Worm (Caenorhabditis elegans) whole organism, dauer: ENCODE results near the gene C09B9.2.
"Not testable (repeated sequence)": the region's sequence is repeated elsewhere in the genome, so short reads cannot be mapped to it uniquely, and the experiment has no call there.

Experiments
- unc-62 ChIP-seq: sonication (generic microtip); optimal IDR thresholded peaks from 2 replicates; lab custom pipeline; 2017; ENCODE audit warnings: missing biosample characterization, missing genetic modification reagents, missing genetic modification characterization

C09B9.2 gene

ce11 chrIV:5028978-5029377 lies at the start of gene C09B9.2, which contains the start of gene best-6:
C09B9.2 (plus strand) TSS chrIV:5029291.
best-6 (minus strand) TSS chrIV:5029078.
- no peak for TF ChIP-seq unc-62 (GFP tag; lab: Kevin White, UChicago)

ce11 chrIV:4981027-4981426 lies 48.1 kb upstream of the C09B9.2 start, which contains the start of gene srz-24:
srz-24 (minus strand) TSS chrIV:4981127.
- TF ChIP-seq unc-62 (GFP tag; lab: Kevin White, UChicago): no peak

ce11 chrIV:4982477-4982876 lies 46.6 kb upstream of the C09B9.2 start, which contains the start of gene E03H12.4:
E03H12.4 (plus strand) TSS chrIV:4982596.
- no peak for TF ChIP-seq unc-62 (GFP tag; lab: Kevin White, UChicago)

ce11 chrIV:4983746-4984145 lies 45.3 kb upstream of the C09B9.2 start, which contains the start of gene clec-176:
clec-176 (plus strand) TSS chrIV:4984046.
- no peak for TF ChIP-seq unc-62 (GFP tag; lab: Kevin White, UChicago)

- TF ChIP-seq unc-62 (GFP tag; lab: Kevin White, UChicago): no peak
Measured at ce11 chrIV:4986246-4986645, 42.8 kb upstream of the C09B9.2 start, which contains the start of gene clec-177. clec-177 (plus strand) TSS chrIV:4986546.

ce11 chrIV:4988531-4988930 lies 40.6 kb upstream of the C09B9.2 start, which contains the start of gene E03H12.7:
E03H12.7 (minus strand) TSS chrIV:4988631.
- no peak for TF ChIP-seq unc-62 (GFP tag; lab: Kevin White, UChicago)

ce11 chrIV:4992089-4992488 lies 37.0 kb upstream of the C09B9.2 start, which contains the start of gene str-162:
str-162 (plus strand) TSS chrIV:4992389.
- TF ChIP-seq unc-62 (GFP tag; lab: Kevin White, UChicago): no peak

- TF ChIP-seq unc-62 (GFP tag; lab: Kevin White, UChicago): no peak
Measured at ce11 chrIV:4993128-4993527, 36.0 kb upstream of the C09B9.2 start.

DNA sequence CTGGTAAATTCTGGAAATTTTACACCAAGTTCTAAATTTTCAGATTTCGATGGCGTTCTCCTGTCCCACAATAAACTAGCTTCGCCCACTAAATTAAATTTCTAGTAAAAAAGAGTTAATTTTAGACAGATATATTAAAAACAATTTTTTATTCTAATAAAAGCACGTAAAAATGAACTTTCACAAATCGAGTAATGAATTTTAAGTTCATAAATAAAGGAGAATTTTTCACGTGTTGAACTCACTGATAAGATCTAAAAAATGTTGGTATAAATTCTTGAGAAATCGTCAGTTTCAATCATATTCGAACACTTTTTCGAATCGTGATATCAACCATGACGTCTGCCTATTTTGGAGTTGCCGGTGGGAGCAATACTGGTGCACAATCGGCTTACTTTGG lies 33.2 kb upstream of the C09B9.2 start, which contains the start of gene ssq-2:
Gene ssq-2 (plus strand): TSS at position 301 of the 400 bp plus-strand sequence.
- no peak for TF ChIP-seq unc-62 (GFP tag; lab: Kevin White, UChicago)

DNA sequence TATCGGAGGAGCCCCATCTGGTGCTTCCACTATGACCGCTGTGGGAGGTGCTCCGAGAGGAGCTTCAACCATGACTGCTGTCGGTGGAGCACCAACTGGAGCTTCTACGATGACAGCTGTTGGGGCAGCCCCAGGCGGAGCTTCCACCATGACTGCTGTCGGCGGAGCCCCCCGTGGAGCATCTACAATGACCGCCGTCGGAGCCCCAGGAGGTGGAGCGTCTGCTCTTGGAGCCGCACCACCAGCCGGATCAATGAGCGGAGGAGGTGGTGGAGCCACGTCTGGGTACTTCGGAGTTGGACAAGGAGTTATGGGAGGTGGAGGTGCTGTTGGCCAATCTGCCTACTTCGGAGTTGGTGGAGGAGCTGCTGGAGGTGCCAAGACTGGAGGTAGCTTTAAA lies 32.1 kb upstream of the C09B9.2 start:
- no peak for TF ChIP-seq unc-62 (GFP tag; lab: Kevin White, UChicago)

DNA sequence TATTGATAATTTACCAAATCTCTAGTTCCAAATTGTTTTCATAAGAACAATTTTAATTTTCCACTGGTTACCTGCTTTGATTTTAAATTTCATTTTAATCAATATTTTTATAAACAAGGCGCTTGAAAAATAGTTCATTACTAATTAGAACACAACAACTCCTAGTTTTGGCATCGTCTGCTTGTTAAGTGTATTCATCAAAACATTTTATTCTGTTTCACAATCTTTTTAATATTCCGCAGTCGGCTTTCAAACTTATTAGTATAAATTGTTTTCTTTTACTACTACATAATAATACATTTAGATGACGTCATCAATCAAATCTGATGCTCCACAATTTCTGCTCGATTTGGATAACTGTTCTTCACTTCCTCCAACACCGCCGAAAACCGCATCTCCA lies 26.6 kb upstream of the C09B9.2 start, which contains the start of gene pes-1:
Gene pes-1 (plus strand): TSS at position 301 of the 400 bp plus-strand sequence.
- TF ChIP-seq unc-62 (GFP tag; lab: Kevin White, UChicago): no peak

- no peak for TF ChIP-seq unc-62 (GFP tag; lab: Kevin White, UChicago)
Measured at ce11 chrIV:5005154-5005553, 23.9 kb upstream of the C09B9.2 start.

ce11 chrIV:5008378-5008777 lies 20.7 kb upstream of the C09B9.2 start, which contains the start of gene srm-2:
srm-2 (plus strand) TSS chrIV:5008678.
- no peak for TF ChIP-seq unc-62 (GFP tag; lab: Kevin White, UChicago)

- no peak for TF ChIP-seq unc-62 (GFP tag; lab: Kevin White, UChicago)
Measured at ce11 chrIV:5012241-5012640, 16.9 kb upstream of the C09B9.2 start, which contains the start of gene srm-1. srm-1 (plus strand) TSS chrIV:5012541.

ce11 chrIV:5016461-5016860 lies 12.6 kb upstream of the C09B9.2 start, which contains the start of gene ssq-4:
ssq-4 (plus strand) TSS chrIV:5016479.
- TF ChIP-seq unc-62 (GFP tag; lab: Kevin White, UChicago): not testable (repeated sequence)

DNA sequence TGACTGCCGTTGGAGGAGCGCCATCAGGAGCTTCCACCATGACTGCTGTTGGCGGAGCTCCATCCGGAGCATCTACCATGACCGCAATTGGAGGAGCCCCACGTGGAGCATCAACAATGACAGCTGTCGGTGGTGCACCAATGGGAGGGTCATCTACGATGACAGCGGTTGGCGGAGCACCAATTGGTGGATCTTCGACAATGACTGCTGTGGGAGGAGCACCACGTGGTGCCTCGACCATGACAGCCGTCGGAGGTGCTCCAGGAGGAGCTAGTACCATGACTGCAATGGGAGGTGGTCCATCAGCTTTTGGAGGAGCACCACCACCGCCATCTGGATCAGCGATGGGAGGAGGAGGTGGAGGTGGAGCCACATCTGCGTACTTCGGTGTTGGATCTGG lies 12.0 kb upstream of the C09B9.2 start, which contains the start of gene T28H11.7:
Gene T28H11.7 (minus strand): TSS at position 101 of the 400 bp plus-strand sequence.
- not testable (repeated sequence) for TF ChIP-seq unc-62 (GFP tag; lab: Kevin White, UChicago)

DNA sequence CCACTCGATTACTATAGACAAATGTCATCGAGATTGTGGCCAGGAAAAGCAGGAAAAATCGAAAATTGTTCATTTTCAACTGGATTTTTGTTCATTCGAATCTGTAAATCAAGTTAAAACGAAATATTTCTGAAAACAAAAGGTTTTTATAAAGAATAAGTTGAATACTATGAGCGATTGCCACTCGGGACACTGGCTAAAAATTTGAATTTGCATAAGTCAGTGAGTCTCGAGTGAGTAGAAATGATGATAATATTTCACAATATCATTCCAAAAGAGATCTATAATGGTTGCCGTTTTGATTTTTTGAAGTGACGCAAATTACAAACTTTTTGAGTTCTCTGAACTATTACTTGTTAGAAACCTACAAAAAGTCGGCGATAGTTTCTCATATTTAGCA lies 8.6 kb upstream of the C09B9.2 start, which contains the start of gene T28H11.8:
Gene T28H11.8 (minus strand): TSS at position 101 of the 400 bp plus-strand sequence.
- no peak for TF ChIP-seq unc-62 (GFP tag; lab: Kevin White, UChicago)
